Worm (Caenorhabditis elegans) whole organism, L4 larva: ENCODE measurements around the gene lgg-2.

Experiments used
- F44E2.7 ChIP-seq: fragments of 200-800 bp; sonication (Bioruptor generic); IDR thresholded peaks from 2 replicates; pipeline ENCODE4 v2.1.2; 2022; ENCODE audit warnings: missing genetic modification characterization, missing compliant biosample characterization
- F49E8.2 ChIP-seq: sonication (generic microtip); optimal IDR thresholded peaks from 2 replicates; lab custom pipeline; 2016; ENCODE audit warnings: missing compliant biosample characterization, mild to moderate bottlenecking, missing genetic modification characterization, borderline replicate concordance
- R02D3.7 ChIP-seq: fragments of 150-350 bp; sonication (generic microtip); optimal IDR thresholded peaks from 3 replicates; lab custom pipeline; 2014; ENCODE audit warnings: missing biosample characterization, missing genetic modification characterization
- T20F7.1 ChIP-seq: fragments of 200-800 bp; sonication (Bioruptor generic); optimal IDR thresholded peaks from 2 replicates; lab custom pipeline; 2018; ENCODE audit warnings: mild to moderate bottlenecking, missing genetic modification characterization, missing compliant biosample characterization
- Y5F2A.4 ChIP-seq: fragments of 200-800 bp; sonication (Bioruptor generic); optimal IDR thresholded peaks from 2 replicates; lab custom pipeline; 2018; ENCODE audit warnings: mild to moderate bottlenecking, missing genetic modification characterization, missing compliant biosample characterization
- Y75B8A.6 ChIP-seq: fragments of 200-800 bp; sonication (Bioruptor generic); IDR thresholded peaks from 2 replicates; pipeline ENCODE4 v1.3.6; 2022; ENCODE audit warnings: missing genetic modification reagents, missing genetic modification characterization, missing compliant biosample characterization
- aha-1 ChIP-seq: fragments of 150-350 bp; peaks from one replicate; lab custom pipeline; 2014; ENCODE audit warnings: missing biosample characterization, missing genetic modification characterization
- ceh-28 ChIP-seq: fragments of 150-350 bp; optimal IDR thresholded peaks from 2 replicates; lab custom pipeline; 2014; ENCODE audit warnings: missing biosample characterization, missing genetic modification reagents, missing genetic modification characterization
- ceh-32 ChIP-seq: sonication (generic microtip); optimal IDR thresholded peaks from 2 replicates; lab custom pipeline; 2016; ENCODE audit warnings: mild to moderate bottlenecking, missing genetic modification characterization, missing compliant biosample characterization; ENCODE audit not compliant: poor library complexity
- ces-1 ChIP-seq: fragments of 150-350 bp; sonication (generic microtip); optimal IDR thresholded peaks from 4 replicates; lab custom pipeline; 2014; ENCODE audit warnings: missing biosample characterization, missing genetic modification reagents, missing genetic modification characterization
- ctbp-1 ChIP-seq: fragments of 200-800 bp; sonication (Bioruptor generic); IDR thresholded peaks from 2 replicates; pipeline ENCODE4 v1.3.6; 2022; ENCODE audit warnings: missing genetic modification reagents, missing genetic modification characterization, missing compliant biosample characterization
- daf-12 ChIP-seq: fragments of 150-350 bp; optimal IDR thresholded peaks from 2 replicates; lab custom pipeline; 2014; ENCODE audit warnings: missing biosample characterization, missing genetic modification reagents, missing genetic modification characterization
- daf-16 ChIP-seq, 3 experiments: sonication (generic microtip); optimal IDR thresholded peaks; 2 replicates each; lab custom pipeline; 2016 to 2017; ENCODE audit warnings: missing genetic modification characterization in 3 of 3, missing genetic modification reagents in 3 of 3, mild to moderate bottlenecking in 2 of 3, missing compliant biosample characterization in 2 of 3, missing biosample characterization in 1 of 3, moderate library complexity in 1 of 3
- dmd-6 ChIP-seq: fragments of 200-800 bp; sonication (Bioruptor generic); IDR thresholded peaks from 2 replicates; pipeline ENCODE4 v1.3.6; 2022; ENCODE audit warnings: missing genetic modification reagents, missing genetic modification characterization, missing compliant biosample characterization
- duxl-1 ChIP-seq: sonication (generic microtip); optimal IDR thresholded peaks from 2 replicates; lab custom pipeline; 2016; ENCODE audit warnings: mild to moderate bottlenecking, missing genetic modification characterization, moderate library complexity, missing compliant biosample characterization; ENCODE audit not compliant: poor library complexity
- dve-1 ChIP-seq: sonication (generic microtip); optimal IDR thresholded peaks from 2 replicates; lab custom pipeline; 2017; ENCODE audit warnings: antibody characterized with exemption, mild to moderate bottlenecking, missing genetic modification characterization, missing compliant biosample characterization; ENCODE audit not compliant: insufficient read depth
- hif-1 ChIP-seq, 2 experiments: sonication (generic microtip); optimal IDR thresholded peaks; 2 replicates each; lab custom pipeline; 2016 to 2017; ENCODE audit warnings: missing compliant biosample characterization in 2 of 2, missing genetic modification characterization in 2 of 2, missing genetic modification reagents in 2 of 2, missing genotype in 2 of 2, mild to moderate bottlenecking in 1 of 2
- hlh-11 ChIP-seq: fragments of 200-800 bp; sonication (Bioruptor generic); optimal IDR thresholded peaks from 2 replicates; lab custom pipeline; 2018; ENCODE audit warnings: mild to moderate bottlenecking, missing genetic modification characterization, missing compliant biosample characterization
- hmg-1.1 ChIP-seq: fragments of 200-800 bp; sonication (Bioruptor generic); IDR thresholded peaks from 2 replicates; pipeline ENCODE4 v1.3.6; 2022; ENCODE audit warnings: missing genetic modification reagents, missing genetic modification characterization, missing compliant biosample characterization
- lin-38 ChIP-seq: fragments of 200-800 bp; sonication (Bioruptor generic); IDR thresholded peaks from 2 replicates; pipeline ENCODE4 v1.3.6; 2022; ENCODE audit warnings: missing genetic modification reagents, missing genetic modification characterization, missing compliant biosample characterization
- lin-39 ChIP-seq: fragments of 150-350 bp; optimal IDR thresholded peaks from 2 replicates; lab custom pipeline; 2014; ENCODE audit warnings: missing biosample characterization, missing genetic modification reagents, missing genetic modification characterization
- mdl-1 ChIP-seq, 2 experiments: fragments of 150-350 bp in 1 of 2; sonication (generic microtip) in 1 of 2; optimal IDR thresholded peaks; 2 replicates each; lab custom pipeline; 2014 to 2017; ENCODE audit warnings: missing biosample characterization in 2 of 2, missing genetic modification characterization in 2 of 2
- mdt-29 ChIP-seq: fragments of 200-800 bp; sonication (Bioruptor generic); IDR thresholded peaks from 2 replicates; pipeline ENCODE4 v1.3.6; 2022; ENCODE audit warnings: missing genetic modification reagents, missing genetic modification characterization, missing compliant biosample characterization
- mep-1 ChIP-seq: fragments of 150-350 bp; sonication (generic microtip); optimal IDR thresholded peaks from 3 replicates; lab custom pipeline; 2014; ENCODE audit warnings: missing biosample characterization, missing genetic modification characterization
- mxl-3 ChIP-seq: fragments of 200-800 bp; sonication (Bioruptor generic); optimal IDR thresholded peaks from 2 replicates; lab custom pipeline; 2018; ENCODE audit warnings: mild to moderate bottlenecking, missing genetic modification characterization, missing compliant biosample characterization
- nhr-102 ChIP-seq: sonication (generic microtip); optimal IDR thresholded peaks from 2 replicates; lab custom pipeline; 2016; ENCODE audit warnings: mild to moderate bottlenecking, missing genetic modification characterization, moderate library complexity, missing compliant biosample characterization
- nhr-41 ChIP-seq: fragments of 200-800 bp; sonication (Bioruptor generic); IDR thresholded peaks from 2 replicates; pipeline ENCODE4 v1.3.6; 2022; ENCODE audit warnings: missing genetic modification reagents, missing genetic modification characterization, missing compliant biosample characterization
- nhr-48 ChIP-seq: sonication (generic microtip); optimal IDR thresholded peaks from 2 replicates; lab custom pipeline; 2016; ENCODE audit warnings: mild to moderate bottlenecking, missing genetic modification characterization, missing compliant biosample characterization
- nhr-77 ChIP-seq: fragments of 150-350 bp; optimal IDR thresholded peaks from 2 replicates; lab custom pipeline; 2014; ENCODE audit warnings: missing biosample characterization, missing genetic modification characterization
- pha-4 ChIP-seq, 2 experiments: fragments of 150-350 bp in 1 of 2; fragments of 200-800 bp in 1 of 2; sonication (Bioruptor generic) in 1 of 2; IDR thresholded peaks in 1 of 2; optimal IDR thresholded peaks in 1 of 2; 2 replicates each; pipeline versions ENCODE4 v1.3.6 to Lab custom; 2014 to 2022; ENCODE audit warnings: missing genetic modification characterization in 2 of 2, missing genetic modification reagents in 2 of 2, missing biosample characterization in 1 of 2, missing compliant biosample characterization in 1 of 2
- php-3 ChIP-seq: fragments of 200-800 bp; sonication (Bioruptor generic); IDR thresholded peaks from 2 replicates; pipeline ENCODE4 v1.3.6; 2022; ENCODE audit warnings: missing genetic modification reagents, missing genetic modification characterization, missing compliant biosample characterization
- pqm-1 ChIP-seq: sonication (generic microtip); optimal IDR thresholded peaks from 2 replicates; lab custom pipeline; 2017; ENCODE audit warnings: missing biosample characterization, missing genetic modification characterization
- saeg-2 ChIP-seq: fragments of 200-800 bp; sonication (Bioruptor generic); IDR thresholded peaks from 2 replicates; pipeline ENCODE4 v1.3.6; 2022; ENCODE audit warnings: missing genetic modification reagents, missing genetic modification characterization, missing compliant biosample characterization
- set-16 ChIP-seq: fragments of 200-800 bp; sonication (Bioruptor generic); IDR thresholded peaks from 2 replicates; pipeline ENCODE4 v1.3.6; 2022; ENCODE audit warnings: missing genetic modification reagents, missing genetic modification characterization, missing compliant biosample characterization
- spr-1 ChIP-seq: sonication (generic microtip); optimal IDR thresholded peaks from 2 replicates; lab custom pipeline; 2016; ENCODE audit warnings: mild to moderate bottlenecking, missing genetic modification characterization, missing compliant biosample characterization
- spr-3 ChIP-seq: fragments of 200-800 bp; sonication (Bioruptor generic); optimal IDR thresholded peaks from 2 replicates; lab custom pipeline; 2018; ENCODE audit warnings: mild to moderate bottlenecking, missing genetic modification characterization, missing compliant biosample characterization
- tra-1 ChIP-seq: fragments of 200-800 bp; sonication (Bioruptor generic); IDR thresholded peaks from 2 replicates; pipeline ENCODE4 v1.3.6; 2022; ENCODE audit warnings: missing genetic modification reagents, missing genetic modification characterization, missing compliant biosample characterization
- unc-62 ChIP-seq, 3 experiments: fragments of 150-350 bp in 1 of 3; sonication (generic microtip); optimal IDR thresholded peaks in 2 of 3; peaks in 1 of 3; 1 replicate in 1 of 3; 2 replicates in 2 of 3; lab custom pipeline; 2014 to 2017; ENCODE audit warnings: missing biosample characterization in 3 of 3, missing genetic modification characterization in 3 of 3, missing genetic modification reagents in 3 of 3, missing genotype in 1 of 3
- vab-7 ChIP-seq: fragments of 200-800 bp; sonication (Bioruptor generic); IDR thresholded peaks from 2 replicates; pipeline ENCODE4 v1.3.6; 2022; ENCODE audit warnings: missing genetic modification reagents, missing genetic modification characterization, missing compliant biosample characterization
- zfp-3 ChIP-seq: fragments of 200-800 bp; sonication (Bioruptor generic); conservative IDR thresholded peaks from 2 replicates; pipeline ENCODE4 v1.3.6; 2022; ENCODE audit warnings: missing genetic modification reagents, missing genetic modification characterization, missing compliant biosample characterization
- ztf-11 ChIP-seq: fragments of 150-350 bp; optimal IDR thresholded peaks from 2 replicates; lab custom pipeline; 2014; ENCODE audit warnings: missing biosample characterization, missing genetic modification characterization

Gene lgg-2

DNA sequence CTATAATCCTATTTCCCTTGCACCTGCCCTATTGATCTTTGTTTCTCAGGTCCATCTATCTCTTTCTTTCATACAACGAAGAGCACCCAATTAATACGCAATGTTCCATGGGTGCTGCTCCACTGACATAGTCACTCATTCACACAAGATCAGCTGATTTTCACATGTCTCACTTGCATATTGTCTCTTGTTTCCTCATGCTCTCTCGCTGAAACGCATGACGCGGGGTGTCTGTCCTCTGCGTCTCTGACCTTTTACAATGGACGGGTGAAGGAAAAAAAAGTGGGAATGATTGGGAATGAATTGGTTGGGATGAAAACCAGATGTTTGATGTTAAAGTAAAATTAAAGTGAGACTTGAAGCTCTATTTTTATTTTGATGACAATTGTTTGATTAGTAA, 367 bp downstream of the lgg-2 start (continued):
- no peak for TF ChIP-seq ceh-32 (tag; lab: Kevin White, UChicago)
- peak; percentile 80 for TF ChIP-seq mdt-29
- no peak for TF ChIP-seq F49E8.2 (tag; lab: Kevin White, UChicago)
- TF ChIP-seq nhr-48 (tag; lab: Kevin White, UChicago) = peak; percentile 81
- TF ChIP-seq set-16 (GFP tag; lab: Robert Waterston, UW) = peak; percentile 49
- TF ChIP-seq pha-4 (GFP tag; IDR thresholded peaks at IDR 0.05; lab: Robert Waterston, UW) = no peak
- TF ChIP-seq pha-4 (tag; optimal IDR thresholded peaks at IDR 0.05; lab: Kevin White, UChicago) = no peak
- TF ChIP-seq R02D3.7 (tag; lab: Kevin White, UChicago) = no peak

DNA sequence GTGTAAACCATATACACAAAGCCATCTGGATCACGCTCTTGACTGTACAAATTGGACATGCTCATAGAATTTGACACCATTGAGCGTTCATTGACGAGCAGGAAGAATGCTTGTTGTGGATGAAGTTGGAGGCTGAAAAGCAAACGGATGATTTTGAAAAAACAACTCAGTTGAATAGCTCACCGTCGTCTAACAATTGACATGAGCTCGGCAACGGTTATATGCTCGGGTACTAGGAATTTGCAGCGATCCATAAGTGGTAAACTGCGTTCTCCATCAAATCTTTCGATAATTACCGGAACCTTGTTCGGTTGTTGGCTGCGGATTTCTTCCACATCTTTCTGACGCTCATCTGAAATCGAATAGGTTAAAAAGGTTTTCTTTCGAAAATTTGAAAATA, 917 bp downstream of the lgg-2 start:
- TF ChIP-seq unc-62 (GFP tag; optimal IDR thresholded peaks at IDR 0.05 in 1 of 2; lab: Kevin White, UChicago) (peak in 1 of 2 experiments; percentile 42), unc-62 (tag; optimal IDR thresholded peaks at IDR 0.05; lab: Kevin White, UChicago) (no peak), zfp-3 (GFP tag; lab: Robert Waterston, UW) (no peak)

DNA sequence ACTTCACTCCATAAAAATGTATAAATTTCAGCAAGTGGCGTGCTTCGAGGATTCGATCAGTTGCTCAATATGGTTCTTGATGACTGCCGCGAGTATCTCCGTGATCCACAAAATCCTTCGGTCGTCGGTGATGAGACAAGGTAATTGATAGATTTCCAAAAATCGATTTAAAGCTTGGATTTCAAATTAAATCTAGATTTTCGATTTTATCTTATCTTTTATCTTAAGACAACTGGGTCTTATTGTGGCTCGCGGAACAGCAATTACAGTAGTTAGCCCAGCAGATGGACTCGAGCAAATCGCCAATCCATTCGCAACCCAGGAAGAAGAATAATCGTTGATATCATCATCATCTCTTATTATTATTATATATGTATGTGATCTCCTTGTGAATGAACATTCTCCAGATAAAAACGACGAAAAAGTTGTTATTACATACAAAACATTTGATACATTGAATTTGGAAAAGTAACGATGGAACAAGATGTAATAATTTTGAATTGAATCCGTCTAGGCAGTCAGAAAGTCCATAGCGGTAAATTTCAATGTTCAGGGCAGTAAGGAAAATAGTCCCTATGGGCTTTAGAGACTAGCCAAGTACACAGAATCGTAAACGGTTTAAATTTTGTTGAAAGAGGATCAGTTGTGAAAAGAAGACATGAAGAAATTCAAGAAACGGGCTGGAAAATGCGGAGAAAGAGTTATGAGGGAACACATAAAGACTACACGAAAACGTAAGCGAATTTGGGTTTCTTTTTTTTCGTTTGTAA, 1.7 kb downstream of the lgg-2 start:
- TF ChIP-seq spr-3 (GFP tag; lab: Kevin White, UChicago) (peak; percentile 61), tra-1 (GFP tag; lab: Robert Waterston, UW) (peak; percentile 62), vab-7 (GFP tag; lab: Robert Waterston, UW) (peak; percentile 18; the same call in 1 of the 2 replicates), hmg-1.1 (peak; percentile 52; the same call in 1 of the 2 replicates), nhr-102 (tag; lab: Kevin White, UChicago) (peak; percentile 35), ceh-28 (tag; lab: Kevin White, UChicago) (no peak), set-16 (GFP tag; lab: Robert Waterston, UW) (no peak), nhr-77 (tag; lab: Kevin White, UChicago) (peak; percentile 70), ztf-11 (no peak), dmd-6 (GFP tag; lab: Robert Waterston, UW) (0 out of 2 replicates have a peak, but pooled peaks have one; percentile 8), hlh-11 (tag; lab: Kevin White, UChicago) (peak; percentile 54), daf-12 (tag; lab: Kevin White, UChicago) (no peak), F44E2.7 (GFP tag; lab: Robert Waterston, UW) (no peak), Y75B8A.6 (GFP tag; lab: Robert Waterston, UW) (no peak), mdl-1 (tag; optimal IDR thresholded peaks at IDR 0.05; lab: Kevin White, UChicago) (no peak), mxl-3 (GFP tag; lab: Kevin White, UChicago) (peak; percentile 18), ctbp-1 (GFP tag; lab: Robert Waterston, UW) (peak; percentile 58; the same call in 1 of the 2 replicates), T20F7.1 (GFP tag; lab: Kevin White, UChicago) (peak; percentile 63), daf-16 (GFP tag; optimal IDR thresholded peaks at IDR 0.05; lab: Kevin White, UChicago) (no peak), daf-16 (tag; optimal IDR thresholded peaks at IDR 0.05; lab: Kevin White, UChicago) (peak; percentile 30), duxl-1 (tag; lab: Kevin White, UChicago) (peak; percentile 2), aha-1 (tag; lab: Kevin White, UChicago) (peak; percentile 56), dve-1 (tag; lab: Kevin White, UChicago) (peak; percentile 70), php-3 (GFP tag; lab: Robert Waterston, UW) (no peak; the same call in 1 of the 2 replicates), pha-4 (GFP tag; IDR thresholded peaks at IDR 0.05; lab: Robert Waterston, UW) (peak; percentile 66; the same call in 1 of the 2 replicates), pha-4 (tag; optimal IDR thresholded peaks at IDR 0.05; lab: Kevin White, UChicago) (no peak), Y5F2A.4 (no peak), ces-1 (no peak), pqm-1 (tag; lab: Kevin White, UChicago) (no peak), lin-38 (GFP tag; lab: Robert Waterston, UW) (peak; percentile 58), nhr-41 (GFP tag; lab: Robert Waterston, UW) (peak; percentile 30; the same call in 1 of the 2 replicates), mep-1 (tag; lab: Kevin White, UChicago) (peak; percentile 60), zfp-3 (GFP tag; lab: Robert Waterston, UW) (peak; percentile 84), lin-39 (tag; lab: Kevin White, UChicago) (no peak), hif-1 (tag; optimal IDR thresholded peaks at IDR 0.05; lab: Kevin White, UChicago) (peak in 1 of 2 experiments; percentile 23), saeg-2 (no peak), nhr-48 (tag; lab: Kevin White, UChicago) (peak; percentile 49), spr-1 (tag; lab: Kevin White, UChicago) (peak; percentile 20)
